Worm (Caenorhabditis elegans) whole organism, L3 larva: ENCODE measurements around the gene col-99.
"Not testable (repeated sequence)": the region's sequence is repeated elsewhere in the genome, so short reads cannot be mapped to it uniquely, and the experiment has no call there.

Experiments
- ama-1 ChIP-seq: fragments of 150-350 bp; optimal IDR thresholded peaks from 2 replicates; lab custom pipeline; 2018
- egl-27 ChIP-seq: sonication (generic microtip); optimal IDR thresholded peaks from 4 replicates; lab custom pipeline; 2017; ENCODE audit warnings: missing biosample characterization, missing genetic modification reagents, missing genetic modification characterization
- egl-5 ChIP-seq: fragments of 150-350 bp; optimal IDR thresholded peaks from 2 replicates; lab custom pipeline; 2017; ENCODE audit warnings: missing biosample characterization, missing genetic modification reagents, missing genetic modification characterization, inconsistent platforms
- fkh-10 ChIP-seq: sonication (generic microtip); optimal IDR thresholded peaks from 2 replicates; lab custom pipeline; 2017; ENCODE audit warnings: missing biosample characterization, missing genetic modification reagents, missing genetic modification characterization
- lin-39 ChIP-seq: fragments of 150-350 bp; optimal IDR thresholded peaks from 2 replicates; lab custom pipeline; 2018; ENCODE audit warnings: missing biosample characterization, missing genetic modification reagents, missing genetic modification characterization
- nhr-11 ChIP-seq: fragments of 150-350 bp; optimal IDR thresholded peaks from 2 replicates; lab custom pipeline; 2014; ENCODE audit warnings: missing biosample characterization, missing genetic modification characterization
- nhr-237 ChIP-seq: fragments of 150-350 bp; optimal IDR thresholded peaks from 2 replicates; lab custom pipeline; 2014; ENCODE audit warnings: missing biosample characterization, missing genetic modification characterization
- nhr-28 ChIP-seq: fragments of 150-350 bp; optimal IDR thresholded peaks from 2 replicates; lab custom pipeline; 2014; ENCODE audit warnings: missing biosample characterization, missing genetic modification characterization
- nhr-67 ChIP-seq: fragments of 150-350 bp; optimal IDR thresholded peaks from 2 replicates; lab custom pipeline; 2014; ENCODE audit warnings: missing biosample characterization, missing genetic modification characterization
- snpc-4 ChIP-seq: fragments of 150-350 bp; optimal IDR thresholded peaks from 2 replicates; lab custom pipeline; 2014; ENCODE audit warnings: missing biosample characterization, missing genetic modification characterization
- unc-39 ChIP-seq: sonication (generic microtip); optimal IDR thresholded peaks from 4 replicates; lab custom pipeline; 2017; ENCODE audit warnings: missing biosample characterization, missing genetic modification characterization
- unc-62 ChIP-seq: fragments of 150-350 bp; sonication (generic microtip); optimal IDR thresholded peaks from 4 replicates; lab custom pipeline; 2014; ENCODE audit warnings: missing biosample characterization, missing genetic modification reagents, missing genetic modification characterization
- ztf-11 ChIP-seq: fragments of 150-350 bp; optimal IDR thresholded peaks from 2 replicates; lab custom pipeline; 2014; ENCODE audit warnings: missing biosample characterization, missing genetic modification characterization
- ztf-4 ChIP-seq: fragments of 150-350 bp; optimal IDR thresholded peaks from 2 replicates; lab custom pipeline; 2014; ENCODE audit warnings: missing biosample characterization, missing genetic modification characterization

ce11 chrIV:111377-111776 lies 36.3 kb downstream of the col-99 start, which contains the start of gene F29C4.4:
- TF ChIP-seq nhr-28 (tag; lab: Kevin White, UChicago); egl-5 (tag; lab: Kevin White, UChicago); ama-1 (lab: Kevin White, UChicago); unc-62 (GFP tag; lab: Kevin White, UChicago); nhr-67; egl-27 (tag; lab: Kevin White, UChicago); fkh-10 (GFP tag; lab: Kevin White, UChicago); ztf-4; snpc-4 (tag; lab: Kevin White, UChicago); nhr-237 (tag; lab: Kevin White, UChicago); lin-39 (tag; lab: Kevin White, UChicago); nhr-11 (tag; lab: Kevin White, UChicago); ztf-11 (tag; lab: Kevin White, UChicago); unc-39 (tag; lab: Kevin White, UChicago): not testable (repeated sequence)
